Worm (Caenorhabditis elegans): Measurements from ENCODE around the gene C02H6.1.

Gene C02H6.1

ce11 chrV:7434805-7435363 is 45.2 kb upstream of the C02H6.1 start (continued):
- TF ChIP-seq nhr-23 (tag; optimal IDR thresholded peaks at IDR 0.05) (no peak), unc-39 (tag; optimal IDR thresholded peaks at IDR 0.05) (no peak), fos-1 (tag; optimal IDR thresholded peaks at IDR 0.05) (no peak), nhr-76 (tag; optimal IDR thresholded peaks at IDR 0.05) (no peak), daf-12 (tag; optimal IDR thresholded peaks at IDR 0.05) (no peak), nhr-237 (tag; optimal IDR thresholded peaks at IDR 0.05) (no peak)

ce11 chrV:7432441-7433146 is 42.9 kb upstream of the C02H6.1 start:
- peak; percentile 42 for TF ChIP-seq elt-2 (tag; optimal IDR thresholded peaks at IDR 0.05)
- peak; percentile 6 for TF ChIP-seq nhr-23 (tag; optimal IDR thresholded peaks at IDR 0.05)
- no peak for TF ChIP-seq elt-1 (tag; optimal IDR thresholded peaks at IDR 0.05)
- TF ChIP-seq ama-1 (optimal IDR thresholded peaks at IDR 0.05), result peak; percentile 76
- TF ChIP-seq nhr-43 (tag; optimal IDR thresholded peaks at IDR 0.05; ENCODE audit: poor library complexity, severe bottlenecking), result peak; percentile 70
- TF ChIP-seq lsy-12 (tag; optimal IDR thresholded peaks at IDR 0.05), result peak; percentile 24

ce11 chrV:7431016-7431415 is 41.3 kb upstream of the C02H6.1 start, which contains the start of gene srw-71:
Gene srw-71, minus strand, starts transcription at chrV:7431116.
- no peak for TF ChIP-seq R02D3.7 (tag; optimal IDR thresholded peaks at IDR 0.05)
- TF ChIP-seq egl-5 (tag; optimal IDR thresholded peaks at IDR 0.05), result no peak
- TF ChIP-seq pqm-1 (tag; optimal IDR thresholded peaks at IDR 0.05), result no peak
- no peak for TF ChIP-seq nhr-23 (tag; optimal IDR thresholded peaks at IDR 0.05)
- no peak for TF ChIP-seq ZK546.5 (tag; optimal IDR thresholded peaks at IDR 0.05)
- TF ChIP-seq elt-3 (tag; optimal IDR thresholded peaks at IDR 0.05), result no peak
- no peak for TF ChIP-seq nhr-67 (tag; optimal IDR thresholded peaks at IDR 0.05)
- no peak for TF ChIP-seq mdl-1 (tag; optimal IDR thresholded peaks at IDR 0.05)
- no peak for TF ChIP-seq lin-39 (tag; optimal IDR thresholded peaks at IDR 0.05)
- TF ChIP-seq snpc-4 (tag; optimal IDR thresholded peaks at IDR 0.05), result no peak
- no peak for TF ChIP-seq ceh-28 (tag; optimal IDR thresholded peaks at IDR 0.05)
- TF ChIP-seq zag-1 (tag; optimal IDR thresholded peaks at IDR 0.05), result no peak
- no peak for TF ChIP-seq nfya-1 (tag; optimal IDR thresholded peaks at IDR 0.05; ENCODE audit: insufficient read depth)
- TF ChIP-seq unc-39 (tag; optimal IDR thresholded peaks at IDR 0.05), result no peak
- TF ChIP-seq nhr-12 (tag; optimal IDR thresholded peaks at IDR 0.05), result no peak
- TF ChIP-seq egl-27 (tag; optimal IDR thresholded peaks at IDR 0.05), result no peak
- no peak for TF ChIP-seq lsy-12 (tag; optimal IDR thresholded peaks at IDR 0.05)

ce11 chrV:7428880-7429279 is 39.2 kb upstream of the C02H6.1 start, which contains the start of gene srw-69:
Gene srw-69, minus strand, starts transcription at chrV:7428980.
- TF ChIP-seq jun-1 (tag; optimal IDR thresholded peaks at IDR 0.05) (no peak), nhr-67 (tag; optimal IDR thresholded peaks at IDR 0.05) (no peak), lsy-12 (tag; optimal IDR thresholded peaks at IDR 0.05) (no peak)

- TF ChIP-seq mml-1 (tag; optimal IDR thresholded peaks at IDR 0.05) (no peak), jun-1 (tag; optimal IDR thresholded peaks at IDR 0.05) (no peak), egl-5 (tag; optimal IDR thresholded peaks at IDR 0.05) (no peak), nhr-237 (tag; optimal IDR thresholded peaks at IDR 0.05) (no peak), skn-1 (tag; optimal IDR thresholded peaks at IDR 0.05) (no peak), elt-3 (tag; optimal IDR thresholded peaks at IDR 0.05) (no peak), ceh-9 (tag; optimal IDR thresholded peaks at IDR 0.05) (no peak), R02D3.7 (tag; optimal IDR thresholded peaks at IDR 0.05) (no peak), elt-1 (tag; optimal IDR thresholded peaks at IDR 0.05) (no peak), unc-62 (GFP tag; optimal IDR thresholded peaks at IDR 0.05) (no peak), nhr-28 (tag; optimal IDR thresholded peaks at IDR 0.05) (no peak), hmg-11 (tag; optimal IDR thresholded peaks at IDR 0.05) (no peak), zag-1 (tag; optimal IDR thresholded peaks at IDR 0.05) (no peak), nhr-12 (tag; optimal IDR thresholded peaks at IDR 0.05) (no peak), ztf-4 (tag; optimal IDR thresholded peaks at IDR 0.05) (no peak), aly-2 (tag; optimal IDR thresholded peaks at IDR 0.05) (no peak), unc-39 (tag; optimal IDR thresholded peaks at IDR 0.05) (no peak), lin-39 (tag; optimal IDR thresholded peaks at IDR 0.05) (no peak)
Observed at ce11 chrV:7426594-7426993, 36.9 kb upstream of the C02H6.1 start, which contains the start of gene srw-68. Gene srw-68, minus strand, starts transcription at chrV:7426694.

All from whole organism, L3 larva.